Fruit fly (Drosophila melanogaster): Measurements from ENCODE around the gene CG42717.

- TF ChIP-seq vnd (GFP tag; IDR thresholded peaks at IDR 0.05; ENCODE audit: partially characterized antibody) (no peak), CHES-1-like (GFP tag; optimal IDR thresholded peaks at IDR 0.05) (no peak)
Measured at dm6 chr3L:16056101-16056891, 23.3 kb upstream of the CG42717 start.

Measured in whole organism, embryonic.